Fruit fly (Drosophila melanogaster) whole organism, wandering third instar larva: ENCODE measurements around the gene CG33107.

Source experiments
- Abd-B ChIP-seq: fragments of >200 bp; optimal IDR thresholded peaks from 2 replicates; lab custom pipeline; 2017; ENCODE audit warnings: missing biosample characterization, missing genetic modification characterization
- CG32264 ChIP-seq: fragments of 200-800 bp; sonication (Bioruptor generic); optimal IDR thresholded peaks from 2 replicates; lab custom pipeline; 2016; ENCODE audit warnings: missing biosample characterization, missing genetic modification characterization
- CrebA ChIP-seq: fragments of 200-800 bp; sonication (Bioruptor generic); optimal IDR thresholded peaks from 2 replicates; lab custom pipeline; 2016; ENCODE audit warnings: missing biosample characterization, mild to moderate bottlenecking, missing genetic modification characterization, borderline replicate concordance
- Dfd ChIP-seq: fragments of >200 bp; optimal IDR thresholded peaks from 2 replicates; lab custom pipeline; 2017; ENCODE audit warnings: missing biosample characterization, missing genetic modification characterization
- Dif ChIP-seq: fragments of 200-275, 200-300 bp; sonication (Bioruptor generic); optimal IDR thresholded peaks from 2 replicates; lab custom pipeline; 2018; ENCODE audit warnings: missing biosample characterization, missing genetic modification characterization; ENCODE audit not compliant: partially characterized antibody
- GATAd ChIP-seq: sonication (Bioruptor generic); optimal IDR thresholded peaks from 2 replicates; lab custom pipeline; 2016; ENCODE audit warnings: missing biosample characterization, missing genetic modification characterization
- HLH106 ChIP-seq: fragments of 200-800 bp; optimal IDR thresholded peaks from 3 replicates; lab custom pipeline; 2019; ENCODE audit warnings: missing biosample characterization, mild to moderate bottlenecking, missing genetic modification characterization, moderate library complexity
- Hnf4 ChIP-seq: fragments of 200-800 bp; sonication (Bioruptor generic); optimal IDR thresholded peaks from 2 replicates; lab custom pipeline; 2016; ENCODE audit warnings: missing biosample characterization, mild to moderate bottlenecking, missing genetic modification characterization
- Hr78 ChIP-seq: fragments of >200 bp; optimal IDR thresholded peaks from 2 replicates; lab custom pipeline; 2017; ENCODE audit warnings: missing biosample characterization, missing genetic modification characterization
- Jra ChIP-seq: sonication (Bioruptor generic); optimal IDR thresholded peaks from 2 replicates; lab custom pipeline; 2016; ENCODE audit warnings: missing biosample characterization, missing genetic modification characterization
- Mio ChIP-seq: sonication (Bioruptor generic); optimal IDR thresholded peaks from 2 replicates; lab custom pipeline; 2016; ENCODE audit warnings: missing biosample characterization, missing genetic modification characterization
- Myc ChIP-seq: fragments of >200 bp; optimal IDR thresholded peaks from 2 replicates; lab custom pipeline; 2017
- N ChIP-seq: fragments of >200 bp; optimal IDR thresholded peaks from 2 replicates; lab custom pipeline; 2018; ENCODE audit warnings: missing biosample characterization, missing external identifiers, missing genetic modification characterization
- OdsH ChIP-seq: fragments of 200-800 bp; sonication (Bioruptor generic); optimal IDR thresholded peaks from 2 replicates; lab custom pipeline; 2016; ENCODE audit warnings: missing biosample characterization, mild to moderate bottlenecking, missing genetic modification characterization
- Rel ChIP-seq, 2 experiments: fragments of 200-800 bp; sonication (Bioruptor generic) in 1 of 2; optimal IDR thresholded peaks; 2 replicates in 1 of 2; 3 replicates in 1 of 2; lab custom pipeline; 2016 to 2019; ENCODE audit warnings: mild to moderate bottlenecking in 2 of 2, missing biosample characterization in 2 of 2, missing genetic modification characterization in 2 of 2, moderate library complexity in 1 of 2
- Sp1 ChIP-seq: fragments of 200-800 bp; sonication (Bioruptor generic); optimal IDR thresholded peaks from 3 replicates; lab custom pipeline; 2019; ENCODE audit warnings: missing biosample characterization, mild to moderate bottlenecking, missing genetic modification characterization, moderate library complexity
- Vsx2 ChIP-seq: fragments of 200-300, 225-300 bp; sonication (Bioruptor generic); optimal IDR thresholded peaks from 2 replicates; lab custom pipeline; 2018; ENCODE audit warnings: missing biosample characterization, missing genetic modification characterization; ENCODE audit not compliant: partially characterized antibody
- brk ChIP-seq: fragments of 200-800 bp; sonication (Bioruptor generic); optimal IDR thresholded peaks from 2 replicates; lab custom pipeline; 2016; ENCODE audit warnings: missing biosample characterization, mild to moderate bottlenecking, missing genetic modification characterization
- dl ChIP-seq, 2 experiments: fragments of 175-275, 200-275 bp in 1 of 2; fragments of 200-275 bp in 1 of 2; sonication (Bioruptor generic); optimal IDR thresholded peaks; lab custom pipeline; 2018; ENCODE audit warnings: mild to moderate bottlenecking in 2 of 2, missing biosample characterization in 2 of 2, missing genetic modification characterization in 2 of 2, moderate library complexity in 2 of 2; ENCODE audit not compliant: partially characterized antibody in 2 of 2, insufficient read depth in 1 of 2
- dmrt93B ChIP-seq: fragments of 200-800 bp; sonication (Bioruptor generic); optimal IDR thresholded peaks from 2 replicates; lab custom pipeline; 2018; ENCODE audit warnings: missing biosample characterization, mild to moderate bottlenecking, missing genetic modification characterization
- dsf ChIP-seq: sonication (Bioruptor generic); optimal IDR thresholded peaks from 2 replicates; lab custom pipeline; 2016; ENCODE audit warnings: missing biosample characterization, missing genetic modification characterization, borderline replicate concordance
- ey ChIP-seq: fragments of 200-800 bp; sonication (Bioruptor generic); optimal IDR thresholded peaks from 2 replicates; lab custom pipeline; 2016; ENCODE audit warnings: missing biosample characterization, missing genetic modification characterization
- foxo ChIP-seq, 2 experiments: fragments of 200-800 bp; sonication (Bioruptor generic); optimal IDR thresholded peaks; 2 replicates in 1 of 2; 3 replicates in 1 of 2; lab custom pipeline; 2016 to 2017; ENCODE audit warnings: missing biosample characterization in 2 of 2, missing genetic modification characterization in 2 of 2
- fru ChIP-seq: fragments of 200-800 bp; sonication (Bioruptor generic); optimal IDR thresholded peaks from 3 replicates; lab custom pipeline; 2016; ENCODE audit warnings: missing biosample characterization, mild to moderate bottlenecking, missing genetic modification characterization
- h ChIP-seq: fragments of 200-800 bp; sonication (Bioruptor generic); optimal IDR thresholded peaks from 3 replicates; lab custom pipeline; 2016; ENCODE audit warnings: missing biosample characterization, mild to moderate bottlenecking, missing genetic modification characterization
- jim ChIP-seq: fragments of 175-275, 200-325 bp; sonication (Bioruptor generic); optimal IDR thresholded peaks from 2 replicates; lab custom pipeline; 2016; ENCODE audit warnings: missing biosample characterization, mild to moderate bottlenecking, missing genetic modification characterization
- pan ChIP-seq: fragments of >200 bp; optimal IDR thresholded peaks from 2 replicates; lab custom pipeline; 2017
- psq ChIP-seq: fragments of 200-800 bp; sonication (Bioruptor generic); optimal IDR thresholded peaks from 3 replicates; lab custom pipeline; 2017; ENCODE audit warnings: missing biosample characterization, mild to moderate bottlenecking, missing genetic modification characterization, moderate library complexity
- rgr ChIP-seq: fragments of 200-800 bp; sonication (Bioruptor generic); optimal IDR thresholded peaks from 3 replicates; lab custom pipeline; 2016; ENCODE audit warnings: missing biosample characterization, mild to moderate bottlenecking, missing genetic modification characterization
- sage ChIP-seq: fragments of 200-800 bp; sonication (Bioruptor generic); optimal IDR thresholded peaks from 2 replicates; lab custom pipeline; 2016; ENCODE audit warnings: missing biosample characterization, mild to moderate bottlenecking, missing genetic modification characterization
- sv ChIP-seq: fragments of 200-800 bp; sonication (Bioruptor generic); optimal IDR thresholded peaks from 3 replicates; lab custom pipeline; 2016; ENCODE audit warnings: missing biosample characterization, missing genetic modification characterization
- usp ChIP-seq: fragments of >200 bp; optimal IDR thresholded peaks from 2 replicates; lab custom pipeline; 2017; ENCODE audit warnings: missing biosample characterization, missing genetic modification characterization
- woc ChIP-seq: sonication (Bioruptor generic); optimal IDR thresholded peaks from 2 replicates; lab custom pipeline; 2016; ENCODE audit warnings: missing biosample characterization, mild to moderate bottlenecking, missing genetic modification characterization

The CG33107 gene

dm6 chr3R:22560224-22560623, 24.3 kb downstream of the CG33107 start:
- TF ChIP-seq sage (GFP tag; lab: Kevin White, UChicago) (no peak), Mio (GFP tag; lab: Kevin White, UChicago) (no peak), jim (GFP tag; lab: Kevin White, UChicago) (no peak), CG32264 (GFP tag; lab: Kevin White, UChicago) (no peak), CrebA (GFP tag; lab: Kevin White, UChicago) (no peak), dmrt93B (GFP tag; lab: Kevin White, UChicago) (no peak), Myc (lab: Kevin White, UChicago) (no peak), Dfd (no peak), HLH106 (tag; lab: Kevin White, UChicago) (no peak), Dif (GFP tag; lab: Kevin White, UChicago) (no peak), OdsH (GFP tag; lab: Kevin White, UChicago) (no peak), dl (GFP tag; optimal IDR thresholded peaks at IDR 0.05; lab: Kevin White, UChicago; ENCODE audit: insufficient read depth in 1 of 2, partially characterized antibody in 2 of 2) (no peak)

- TF ChIP-seq h (GFP tag; lab: Kevin White, UChicago): no peak
- no peak for TF ChIP-seq Hr78 (GFP tag; lab: Kevin White, UChicago)
- no peak for TF ChIP-seq GATAd (GFP tag; lab: Kevin White, UChicago)
- TF ChIP-seq Vsx2 (GFP tag; lab: Kevin White, UChicago): no peak
- TF ChIP-seq Sp1 (GFP tag; lab: Kevin White, UChicago): no peak
- no peak for TF ChIP-seq woc
- no peak for TF ChIP-seq Abd-B (GFP tag; lab: Kevin White, UChicago)
- no peak for TF ChIP-seq ey (GFP tag; lab: Kevin White, UChicago)
- TF ChIP-seq pan (lab: Kevin White, UChicago): no peak
- TF ChIP-seq Jra (GFP tag; lab: Kevin White, UChicago): no peak
- TF ChIP-seq HLH106 (tag; lab: Kevin White, UChicago): no peak
- no peak for TF ChIP-seq usp
Observed at dm6 chr3R:22558398-22558797, 26.1 kb downstream of the CG33107 start.

dm6 chr3R:22557100-22557741, 27.3 kb downstream of the CG33107 start:
- TF ChIP-seq sv: no peak
- TF ChIP-seq Vsx2 (GFP tag; lab: Kevin White, UChicago): no peak
- TF ChIP-seq rgr: no peak
- TF ChIP-seq Rel (GFP tag; optimal IDR thresholded peaks at IDR 0.05; lab: Kevin White, UChicago): no peak
- TF ChIP-seq Rel (tag; optimal IDR thresholded peaks at IDR 0.05; lab: Kevin White, UChicago): no peak
- no peak for TF ChIP-seq Myc (lab: Kevin White, UChicago)
- TF ChIP-seq foxo (GFP tag; optimal IDR thresholded peaks at IDR 0.05; lab: Kevin White, UChicago): no peak
- no peak for TF ChIP-seq psq (GFP tag; lab: Kevin White, UChicago)
- no peak for TF ChIP-seq Hr78 (GFP tag; lab: Kevin White, UChicago)
- TF ChIP-seq Sp1 (GFP tag; lab: Kevin White, UChicago): no peak
- TF ChIP-seq CrebA (GFP tag; lab: Kevin White, UChicago): no peak
- no peak for TF ChIP-seq dl (GFP tag; optimal IDR thresholded peaks at IDR 0.05; lab: Kevin White, UChicago; ENCODE audit: insufficient read depth in 1 of 2, partially characterized antibody in 2 of 2)

- no peak for TF ChIP-seq dsf (GFP tag; lab: Kevin White, UChicago)
- TF ChIP-seq Rel (GFP tag; optimal IDR thresholded peaks at IDR 0.05; lab: Kevin White, UChicago): no peak
- no peak for TF ChIP-seq Rel (tag; optimal IDR thresholded peaks at IDR 0.05; lab: Kevin White, UChicago)
- TF ChIP-seq usp: no peak
- TF ChIP-seq N (GFP tag; lab: Kevin White, UChicago): no peak
- no peak for TF ChIP-seq Dif (GFP tag; lab: Kevin White, UChicago)
- no peak for TF ChIP-seq pan (lab: Kevin White, UChicago)
- no peak for TF ChIP-seq brk (GFP tag; lab: Kevin White, UChicago)
- no peak for TF ChIP-seq fru (GFP tag; lab: Kevin White, UChicago)
- TF ChIP-seq GATAd (GFP tag; lab: Kevin White, UChicago): no peak
- TF ChIP-seq dl (GFP tag; optimal IDR thresholded peaks at IDR 0.05; lab: Kevin White, UChicago; ENCODE audit: insufficient read depth in 1 of 2, partially characterized antibody in 2 of 2): no peak
- TF ChIP-seq Jra (GFP tag; lab: Kevin White, UChicago): no peak
- TF ChIP-seq Hnf4 (GFP tag; lab: Kevin White, UChicago): no peak
- TF ChIP-seq Mio (GFP tag; lab: Kevin White, UChicago): no peak
- TF ChIP-seq HLH106 (tag; lab: Kevin White, UChicago): no peak
Observed at dm6 chr3R:22552686-22553085, 31.8 kb downstream of the CG33107 start.
